Worm (Caenorhabditis elegans) whole organism, L4/young adult: ENCODE measurements around the gene cut-2.
A peak's percentile ranks its signal among the peaks of the same experiment; 100 is the strongest.

Experiments
- W03F9.2 ChIP-seq: fragments of 150-350 bp; optimal IDR thresholded peaks from 2 replicates; lab custom pipeline; 2014; ENCODE audit warnings: missing biosample characterization, missing genetic modification characterization
- dao-5 ChIP-seq: sonication (generic microtip); optimal IDR thresholded peaks from 2 replicates; lab custom pipeline; 2016; ENCODE audit warnings: missing genotype, missing genetic modification characterization, moderate library complexity, missing compliant biosample characterization
- him-1 ChIP-seq: sonication (generic microtip); optimal IDR thresholded peaks from 2 replicates; lab custom pipeline; 2016; ENCODE audit warnings: missing genotype, missing genetic modification reagents, missing genetic modification characterization, missing compliant biosample characterization

The cut-2 gene

ce11 chrV:13411225-13411991 lies 3.3 kb upstream of the cut-2 start:
- TF ChIP-seq dao-5: no peak
- no peak for TF ChIP-seq W03F9.2 (tag; lab: Kevin White, UChicago)
- TF ChIP-seq him-1 (tag; lab: Kevin White, UChicago): no peak

- TF ChIP-seq W03F9.2 (tag; lab: Kevin White, UChicago): no peak
- TF ChIP-seq him-1 (tag; lab: Kevin White, UChicago): no peak
- no peak for TF ChIP-seq dao-5
Measured at ce11 chrV:13411992-13412298, 2.8 kb upstream of the cut-2 start.

- TF ChIP-seq dao-5 (no peak), him-1 (tag; lab: Kevin White, UChicago) (no peak), W03F9.2 (tag; lab: Kevin White, UChicago) (no peak)
Measured at ce11 chrV:13413301-13413700, 1.4 kb upstream of the cut-2 start.

ce11 chrV:13415462-13415861 lies 713 bp downstream of the cut-2 start:
- TF ChIP-seq W03F9.2 (tag; lab: Kevin White, UChicago): no peak
- TF ChIP-seq dao-5: peak; percentile 33

- TF ChIP-seq dao-5: no peak
Measured at ce11 chrV:13416076-13416475, 1.3 kb downstream of the cut-2 start.

ce11 chrV:13417513-13417912 lies 2.8 kb downstream of the cut-2 start, which contains the start of gene F53F1.6:
Gene F53F1.6, minus strand, starts transcription at chrV:13417613.
- TF ChIP-seq dao-5: no peak
- no peak for TF ChIP-seq him-1 (tag; lab: Kevin White, UChicago)
- no peak for TF ChIP-seq W03F9.2 (tag; lab: Kevin White, UChicago)

ce11 chrV:13420640-13421039 lies 5.9 kb downstream of the cut-2 start, which contains the start of gene srv-8:
Gene srv-8, minus strand, starts transcription at chrV:13420740.
- TF ChIP-seq W03F9.2 (tag; lab: Kevin White, UChicago): no peak
- no peak for TF ChIP-seq him-1 (tag; lab: Kevin White, UChicago)
- no peak for TF ChIP-seq dao-5

ce11 chrV:13421697-13422096 lies 6.9 kb downstream of the cut-2 start:
- TF ChIP-seq W03F9.2 (tag; lab: Kevin White, UChicago) (no peak), him-1 (tag; lab: Kevin White, UChicago) (no peak), dao-5 (no peak)

ce11 chrV:13423045-13423444 lies 8.3 kb downstream of the cut-2 start, which contains the start of gene srv-9:
Gene srv-9, minus strand, starts transcription at chrV:13423145.
- TF ChIP-seq W03F9.2 (tag; lab: Kevin White, UChicago) (no peak), dao-5 (no peak), him-1 (tag; lab: Kevin White, UChicago) (no peak)

- TF ChIP-seq W03F9.2 (tag; lab: Kevin White, UChicago) (no peak), him-1 (tag; lab: Kevin White, UChicago) (no peak), dao-5 (no peak)
Measured at ce11 chrV:13423608-13424007, 8.9 kb downstream of the cut-2 start, which contains the start of gene srv-10. Gene srv-10, plus strand, starts transcription at chrV:13423908.

- no peak for TF ChIP-seq him-1 (tag; lab: Kevin White, UChicago)
- no peak for TF ChIP-seq dao-5
Measured at ce11 chrV:13426764-13427163, 12.0 kb downstream of the cut-2 start, which contains the start of gene srd-18. Gene srd-18, minus strand, starts transcription at chrV:13426864.

- TF ChIP-seq dao-5: no peak
Measured at ce11 chrV:13427378-13427777, 12.6 kb downstream of the cut-2 start.

- TF ChIP-seq dao-5 (no peak), him-1 (tag; lab: Kevin White, UChicago) (no peak), W03F9.2 (tag; lab: Kevin White, UChicago) (no peak)
Measured at ce11 chrV:13428660-13429059, 13.9 kb downstream of the cut-2 start, which contains the start of gene srd-19. Gene srd-19, minus strand, starts transcription at chrV:13428760.

- TF ChIP-seq W03F9.2 (tag; lab: Kevin White, UChicago) (no peak), him-1 (tag; lab: Kevin White, UChicago) (no peak), dao-5 (no peak)
Measured at ce11 chrV:13432364-13432763, 17.6 kb downstream of the cut-2 start, which contains the start of gene srd-17. Gene srd-17, minus strand, starts transcription at chrV:13432714.

- TF ChIP-seq W03F9.2 (tag; lab: Kevin White, UChicago) (no peak), him-1 (tag; lab: Kevin White, UChicago) (no peak), dao-5 (no peak)
Measured at ce11 chrV:13437473-13438074, 22.8 kb downstream of the cut-2 start, which contains the start of gene mes-4. Gene mes-4, minus strand, starts transcription at chrV:13437545.
